Worm (Caenorhabditis elegans): ENCODE results near the gene T22C8.4.

The T22C8.4 gene

ce11 chrII:8658835-8659234, 35.5 kb upstream of the T22C8.4 start, which contains the start of gene atg-10:
Gene atg-10 (plus strand): TSS chrII:8659135.
- TF ChIP-seq jun-1 (tag; optimal IDR thresholded peaks at IDR 0.05) (no peak), egl-5 (tag; optimal IDR thresholded peaks at IDR 0.05) (no peak), lsy-12 (tag; optimal IDR thresholded peaks at IDR 0.05) (no peak), unc-62 (GFP tag; optimal IDR thresholded peaks at IDR 0.05) (no peak), ztf-4 (tag; optimal IDR thresholded peaks at IDR 0.05) (no peak), fkh-10 (GFP tag; optimal IDR thresholded peaks at IDR 0.05) (no peak), tbx-2 (tag; optimal IDR thresholded peaks at IDR 0.05) (no peak), hmg-11 (tag; optimal IDR thresholded peaks at IDR 0.05) (no peak), nhr-76 (tag; optimal IDR thresholded peaks at IDR 0.05) (no peak), ama-1 (optimal IDR thresholded peaks at IDR 0.05) (no peak), nhr-67 (tag; optimal IDR thresholded peaks at IDR 0.05) (no peak), zag-1 (tag; optimal IDR thresholded peaks at IDR 0.05) (no peak), elt-2 (tag; optimal IDR thresholded peaks at IDR 0.05) (no peak), ceh-28 (tag; optimal IDR thresholded peaks at IDR 0.05) (no peak)

ce11 chrII:8650644-8651159, 27.4 kb upstream of the T22C8.4 start, which contains the start of gene pyr-1:
Gene pyr-1 (plus strand): TSS chrII:8651109.
- TF ChIP-seq ztf-4 (tag; optimal IDR thresholded peaks at IDR 0.05): no peak
- TF ChIP-seq ceh-9 (tag; optimal IDR thresholded peaks at IDR 0.05): no peak
- TF ChIP-seq nhr-12 (tag; optimal IDR thresholded peaks at IDR 0.05): no peak
- TF ChIP-seq ztf-11 (tag; optimal IDR thresholded peaks at IDR 0.05): no peak
- TF ChIP-seq pha-4 (tag; optimal IDR thresholded peaks at IDR 0.05): peak; percentile 91
- no peak for TF ChIP-seq snpc-4 (tag; optimal IDR thresholded peaks at IDR 0.05)
- TF ChIP-seq nhr-237 (tag; optimal IDR thresholded peaks at IDR 0.05): no peak
- TF ChIP-seq elt-2 (tag; optimal IDR thresholded peaks at IDR 0.05): peak; percentile 9
- TF ChIP-seq egl-27 (tag; optimal IDR thresholded peaks at IDR 0.05): no peak
- TF ChIP-seq hmg-11 (tag; optimal IDR thresholded peaks at IDR 0.05): no peak
- TF ChIP-seq egl-5 (tag; optimal IDR thresholded peaks at IDR 0.05): peak; percentile 58
- no peak for TF ChIP-seq aly-2 (tag; optimal IDR thresholded peaks at IDR 0.05)
- no peak for TF ChIP-seq unc-39 (tag; optimal IDR thresholded peaks at IDR 0.05)
- TF ChIP-seq ceh-16 (tag; optimal IDR thresholded peaks at IDR 0.05): no peak
- TF ChIP-seq nhr-43 (tag; optimal IDR thresholded peaks at IDR 0.05; ENCODE audit: poor library complexity, severe bottlenecking): no peak
- no peak for TF ChIP-seq fos-1 (tag; optimal IDR thresholded peaks at IDR 0.05)
- TF ChIP-seq jun-1 (tag; optimal IDR thresholded peaks at IDR 0.05): no peak
- no peak for TF ChIP-seq nhr-25 (tag; optimal IDR thresholded peaks at IDR 0.05)
- TF ChIP-seq mdl-1 (tag; optimal IDR thresholded peaks at IDR 0.05): no peak
- TF ChIP-seq zag-1 (tag; optimal IDR thresholded peaks at IDR 0.05): no peak
- no peak for TF ChIP-seq nhr-76 (tag; optimal IDR thresholded peaks at IDR 0.05)
- TF ChIP-seq pqm-1 (tag; optimal IDR thresholded peaks at IDR 0.05): no peak
- TF ChIP-seq fkh-2 (tag; optimal IDR thresholded peaks at IDR 0.05): no peak
- no peak for TF ChIP-seq nfya-1 (tag; optimal IDR thresholded peaks at IDR 0.05; ENCODE audit: insufficient read depth)
- no peak for TF ChIP-seq nhr-77 (tag; optimal IDR thresholded peaks at IDR 0.05)
- TF ChIP-seq nhr-28 (tag; optimal IDR thresholded peaks at IDR 0.05): no peak
- TF ChIP-seq lin-15B (tag; optimal IDR thresholded peaks at IDR 0.05): no peak

- no peak for TF ChIP-seq zag-1 (tag; optimal IDR thresholded peaks at IDR 0.05)
- TF ChIP-seq pha-4 (tag; optimal IDR thresholded peaks at IDR 0.05): no peak
- no peak for TF ChIP-seq ceh-16 (tag; optimal IDR thresholded peaks at IDR 0.05)
- TF ChIP-seq aly-2 (tag; optimal IDR thresholded peaks at IDR 0.05): no peak
- no peak for TF ChIP-seq tbx-2 (tag; optimal IDR thresholded peaks at IDR 0.05)
- TF ChIP-seq mdl-1 (tag; optimal IDR thresholded peaks at IDR 0.05): no peak
- TF ChIP-seq ztf-4 (tag; optimal IDR thresholded peaks at IDR 0.05): no peak
- no peak for TF ChIP-seq ceh-28 (tag; optimal IDR thresholded peaks at IDR 0.05)
- no peak for TF ChIP-seq nhr-25 (tag; optimal IDR thresholded peaks at IDR 0.05)
- TF ChIP-seq ama-1 (optimal IDR thresholded peaks at IDR 0.05): no peak
Observed at ce11 chrII:8648843-8649242, 25.5 kb upstream of the T22C8.4 start.

- TF ChIP-seq ZK546.5 (tag; optimal IDR thresholded peaks at IDR 0.05): no peak
- no peak for TF ChIP-seq R02D3.7 (tag; optimal IDR thresholded peaks at IDR 0.05)
- TF ChIP-seq mml-1 (tag; optimal IDR thresholded peaks at IDR 0.05): no peak
- no peak for TF ChIP-seq nhr-237 (tag; optimal IDR thresholded peaks at IDR 0.05)
- TF ChIP-seq ceh-9 (tag; optimal IDR thresholded peaks at IDR 0.05): no peak
- TF ChIP-seq egl-27 (tag; optimal IDR thresholded peaks at IDR 0.05): no peak
- TF ChIP-seq sea-2 (GFP tag; optimal IDR thresholded peaks at IDR 0.05): no peak
- TF ChIP-seq skn-1 (tag; optimal IDR thresholded peaks at IDR 0.05): no peak
- TF ChIP-seq nhr-23 (tag; optimal IDR thresholded peaks at IDR 0.05): no peak
- no peak for TF ChIP-seq unc-39 (tag; optimal IDR thresholded peaks at IDR 0.05)
Observed at ce11 chrII:8646437-8646836, 23.1 kb upstream of the T22C8.4 start.
